Worm (Caenorhabditis elegans) whole organism, midembryonic: ENCODE results near the gene cyp-34A2.

Experiments
- T22C8.4 ChIP-seq: fragments of 200-800 bp; sonication (Bioruptor generic); IDR thresholded peaks from 2 replicates; pipeline ENCODE4 v1.3.6; 2022; ENCODE audit warnings: missing genetic modification characterization, missing compliant biosample characterization
- cog-1 ChIP-seq: sonication (generic microtip); optimal IDR thresholded peaks from 2 replicates; lab custom pipeline; 2016; ENCODE audit warnings: missing genetic modification characterization, missing compliant biosample characterization
- flt-1 ChIP-seq: fragments of 200-800 bp; sonication (Bioruptor generic); IDR thresholded peaks from 2 replicates; pipeline ENCODE4 v1.3.6; 2022; ENCODE audit warnings: missing genetic modification characterization, missing compliant biosample characterization
- klf-2 ChIP-seq: fragments of 200-800 bp; sonication (Bioruptor generic); conservative IDR thresholded peaks from 2 replicates; pipeline ENCODE4 v1.3.6; 2022; ENCODE audit warnings: missing genetic modification reagents, missing genetic modification characterization, missing compliant biosample characterization
- med-1 ChIP-seq: sonication (generic microtip); optimal IDR thresholded peaks from 2 replicates; lab custom pipeline; 2017; ENCODE audit warnings: missing genetic modification characterization, mild to moderate bottlenecking, missing compliant biosample characterization, antibody characterized with exemption, missing genetic modification reagents; ENCODE audit not compliant: insufficient read depth
- ref-1 ChIP-seq: fragments of 200-800 bp; sonication (Bioruptor generic); conservative IDR thresholded peaks from 2 replicates; pipeline ENCODE4 v1.3.6; 2022; ENCODE audit warnings: missing genetic modification reagents, missing genetic modification characterization, missing compliant biosample characterization
- tab-1 ChIP-seq: fragments of 200-800 bp; sonication (Bioruptor generic); IDR thresholded peaks from 2 replicates; pipeline ENCODE4 v1.3.6; 2022; ENCODE audit warnings: missing genetic modification characterization, missing compliant biosample characterization
- ztf-23 ChIP-seq: fragments of 200-800 bp; sonication (Bioruptor generic); IDR thresholded peaks from 2 replicates; pipeline ENCODE4 v1.3.6; 2022; ENCODE audit warnings: missing genetic modification reagents, missing genetic modification characterization, missing compliant biosample characterization
- ztf-29 ChIP-seq: fragments of 200-800 bp; sonication (Bioruptor generic); IDR thresholded peaks from 2 replicates; pipeline ENCODE4 v1.3.6; 2022; ENCODE audit warnings: missing genetic modification reagents, missing genetic modification characterization, missing compliant biosample characterization

DNA sequence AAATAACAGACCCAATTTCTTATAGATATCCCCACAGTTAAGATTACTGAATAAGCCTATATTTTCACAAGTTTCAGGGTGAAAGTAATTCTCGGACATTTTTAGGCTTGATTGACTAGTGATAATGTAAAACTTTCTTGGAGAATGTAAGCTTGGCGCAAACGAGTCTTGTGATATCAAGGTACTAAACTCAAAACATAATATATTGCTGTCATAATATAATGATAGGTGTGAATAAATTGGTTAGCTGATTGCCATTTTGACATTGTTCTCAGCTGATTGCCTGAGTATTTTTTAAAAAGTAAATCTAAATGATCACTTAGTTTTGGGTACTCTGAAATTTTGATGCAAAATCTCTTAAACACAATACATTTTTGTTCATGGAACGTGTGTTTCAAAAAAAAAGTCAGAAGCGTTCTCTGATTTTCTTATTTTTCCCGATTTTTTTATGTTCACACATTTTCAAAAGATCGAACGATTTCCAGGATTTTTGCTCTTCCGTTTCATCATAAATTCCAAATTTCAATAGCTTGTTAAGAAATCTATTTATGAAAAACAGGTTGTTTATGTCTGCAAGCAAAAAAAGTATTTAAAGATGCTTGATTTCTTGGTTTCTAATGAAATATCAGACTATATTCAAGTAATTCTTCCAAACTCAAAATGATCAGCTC, 9.5 kb downstream of the cyp-34A2 start, which contains the start of the genes srw-19 and srx-51:
- TF ChIP-seq ref-1 (GFP tag; lab: Robert Waterston, UW) (no peak), klf-2 (GFP tag; lab: Robert Waterston, UW) (no peak), flt-1 (GFP tag; lab: Robert Waterston, UW) (no peak), med-1 (no peak), ztf-29 (GFP tag; lab: Robert Waterston, UW) (no peak), cog-1 (tag; lab: Kevin White, UChicago) (no peak), T22C8.4 (GFP tag; lab: Robert Waterston, UW) (no peak), tab-1 (GFP tag; lab: Robert Waterston, UW) (no peak), ztf-23 (GFP tag; lab: Robert Waterston, UW) (no peak)
